Worm (Caenorhabditis elegans) whole organism, L3 larva: ENCODE data around the gene che-6.

Source experiments
- ama-1 ChIP-seq: fragments of 150-350 bp; optimal IDR thresholded peaks from 2 replicates; lab custom pipeline; 2018
- ceh-9 ChIP-seq: sonication (generic microtip); optimal IDR thresholded peaks from 2 replicates; lab custom pipeline; 2018; ENCODE audit warnings: missing biosample characterization, missing genetic modification characterization
- lin-39 ChIP-seq: fragments of 150-350 bp; optimal IDR thresholded peaks from 2 replicates; lab custom pipeline; 2018; ENCODE audit warnings: missing biosample characterization, missing genetic modification reagents, missing genetic modification characterization
- mdl-1 ChIP-seq: fragments of 150-350 bp; optimal IDR thresholded peaks from 2 replicates; lab custom pipeline; 2014; ENCODE audit warnings: missing biosample characterization, missing genetic modification characterization
- nhr-11 ChIP-seq: fragments of 150-350 bp; optimal IDR thresholded peaks from 2 replicates; lab custom pipeline; 2014; ENCODE audit warnings: missing biosample characterization, missing genetic modification characterization
- snpc-4 ChIP-seq: fragments of 150-350 bp; optimal IDR thresholded peaks from 2 replicates; lab custom pipeline; 2014; ENCODE audit warnings: missing biosample characterization, missing genetic modification characterization
- unc-39 ChIP-seq: sonication (generic microtip); optimal IDR thresholded peaks from 4 replicates; lab custom pipeline; 2017; ENCODE audit warnings: missing biosample characterization, missing genetic modification characterization

ce11 chrIV:2133431-2133940, 22.3 kb upstream of the che-6 start, which contains the start of gene C23H5.12:
- TF ChIP-seq lin-39 (tag; lab: Kevin White, UChicago): no peak
- TF ChIP-seq ceh-9 (tag; lab: Kevin White, UChicago): no peak
- no peak for TF ChIP-seq nhr-11 (tag; lab: Kevin White, UChicago)
- TF ChIP-seq ama-1: no peak
- no peak for TF ChIP-seq snpc-4 (tag; lab: Kevin White, UChicago)
- no peak for TF ChIP-seq mdl-1 (tag; lab: Kevin White, UChicago)
- no peak for TF ChIP-seq unc-39 (tag; lab: Kevin White, UChicago)
